Worm (Caenorhabditis elegans): ENCODE results near the gene cwc-15.

Gene cwc-15

ce11 chrV:16045837-16046236 is 22.7 kb downstream of the cwc-15 start, which contains the start of gene T10C6.15 (continued):
- TF ChIP-seq snpc-1.2 (GFP tag; IDR thresholded peaks at IDR 0.05) (no peak), Y48G9A.11 (GFP tag; IDR thresholded peaks at IDR 0.05) (no peak), hlh-30 (tag; optimal IDR thresholded peaks at IDR 0.05; ENCODE audit: insufficient read depth) (peak; percentile 77), daf-19 (GFP tag; conservative IDR thresholded peaks at IDR 0.05) (no peak), ceh-62 (tag; optimal IDR thresholded peaks at IDR 0.05) (no peak), attf-4 (tag; optimal IDR thresholded peaks at IDR 0.05) (no peak), fkh-10 (GFP tag; optimal IDR thresholded peaks at IDR 0.05) (no peak), nhr-48 (tag; optimal IDR thresholded peaks at IDR 0.05) (peak; percentile 91), ztf-7 (tag; optimal IDR thresholded peaks at IDR 0.05) (no peak), nhr-102 (tag; optimal IDR thresholded peaks at IDR 0.05) (peak; percentile 89), nhr-10 (tag; optimal IDR thresholded peaks at IDR 0.05) (peak; percentile 46), F37D6.2 (tag; optimal IDR thresholded peaks at IDR 0.05) (no peak), lin-15B (tag; optimal IDR thresholded peaks at IDR 0.05) (no peak), pqm-1 (tag; optimal IDR thresholded peaks at IDR 0.05) (peak; percentile 67), ceh-28 (tag; optimal IDR thresholded peaks at IDR 0.05) (no peak), tra-1 (GFP tag; IDR thresholded peaks at IDR 0.05) (peak; percentile 69), lin-38 (GFP tag; IDR thresholded peaks at IDR 0.05) (no peak), ztf-11 (tag; optimal IDR thresholded peaks at IDR 0.05) (no peak), php-3 (GFP tag; IDR thresholded peaks at IDR 0.05) (peak; percentile 74), ZK546.5 (tag; optimal IDR thresholded peaks at IDR 0.05) (no peak), sdz-12 (GFP tag; optimal IDR thresholded peaks at IDR 0.05) (no peak), zfp-2 (tag; optimal IDR thresholded peaks at IDR 0.05) (no peak), nhr-41 (GFP tag; IDR thresholded peaks at IDR 0.05) (no peak), Y105C5A.15 (GFP tag; IDR thresholded peaks at IDR 0.05) (no peak), unc-130 (GFP tag; optimal IDR thresholded peaks at IDR 0.05) (no peak), dmd-9 (GFP tag; IDR thresholded peaks at IDR 0.05) (no peak), ceh-20 (GFP tag; IDR thresholded peaks at IDR 0.05) (no peak), skn-1 (tag; optimal IDR thresholded peaks at IDR 0.05) (no peak), egl-43 (GFP tag; IDR thresholded peaks at IDR 0.05) (no peak), lin-39 (tag; optimal IDR thresholded peaks at IDR 0.05) (no peak), daf-16 (GFP tag; optimal IDR thresholded peaks at IDR 0.05) (peak in 1 of 2 experiments; percentile 91), daf-16 (tag; optimal IDR thresholded peaks at IDR 0.05) (peak; percentile 100), zag-1 (tag; optimal IDR thresholded peaks at IDR 0.05) (no peak), snpc-4 (tag; optimal IDR thresholded peaks at IDR 0.05) (no peak), set-16 (GFP tag; IDR thresholded peaks at IDR 0.05) (no peak), unc-39 (tag; optimal IDR thresholded peaks at IDR 0.05) (no peak), gei-8 (GFP tag; optimal IDR thresholded peaks at IDR 0.05) (no peak), hif-1 (tag; optimal IDR thresholded peaks at IDR 0.05) (peak in 1 of 2 experiments; percentile 4), pha-4 (GFP tag; IDR thresholded peaks at IDR 0.05) (no peak), pha-4 (tag; optimal IDR thresholded peaks at IDR 0.05) (no peak), hlh-11 (tag; optimal IDR thresholded peaks at IDR 0.05) (peak; percentile 91), spr-3 (GFP tag; optimal IDR thresholded peaks at IDR 0.05) (no peak), ceh-82 (tag; optimal IDR thresholded peaks at IDR 0.05) (no peak), daf-8 (GFP tag; IDR thresholded peaks at IDR 0.05) (no peak), dve-1 (tag; optimal IDR thresholded peaks at IDR 0.05; ENCODE audit: insufficient read depth) (peak; percentile 97), ces-1 (GFP tag; optimal IDR thresholded peaks at IDR 0.05) (no peak), lin-29 (GFP tag; IDR thresholded peaks at IDR 0.05) (no peak), nhr-42 (GFP tag; IDR thresholded peaks at IDR 0.05) (no peak), duxl-1 (tag; optimal IDR thresholded peaks at IDR 0.05; ENCODE audit: poor library complexity) (no peak), nhr-76 (tag; optimal IDR thresholded peaks at IDR 0.05) (no peak), spr-1 (tag; optimal IDR thresholded peaks at IDR 0.05) (no peak), F44E2.7 (GFP tag; IDR thresholded peaks at IDR 0.05) (no peak), Y75B8A.6 (GFP tag; IDR thresholded peaks at IDR 0.05) (no peak)
